Worm (Caenorhabditis elegans): ENCODE measurements around the gene T25F10.4.

- TF ChIP-seq snpc-4 (GFP tag; optimal IDR thresholded peaks at IDR 0.05), result no peak
- no peak for TF ChIP-seq snpc-4 (tag; optimal IDR thresholded peaks at IDR 0.05)
- TF ChIP-seq ceh-27 (GFP tag; optimal IDR thresholded peaks at IDR 0.05), result no peak
- TF ChIP-seq C06A6.2 (GFP tag; conservative IDR thresholded peaks at IDR 0.05), result no peak
- TF ChIP-seq dpl-1 (GFP tag; optimal IDR thresholded peaks at IDR 0.05), result no peak
- TF ChIP-seq mel-28 (tag; optimal IDR thresholded peaks at IDR 0.05; ENCODE audit: borderline replicate concordance), result no peak
- no peak for TF ChIP-seq lin-54 (GFP tag; optimal IDR thresholded peaks at IDR 0.05)
- TF ChIP-seq F37B4.10 (GFP tag; IDR thresholded peaks at IDR 0.05), result no peak
- TF ChIP-seq ZK185.1 (tag; optimal IDR thresholded peaks at IDR 0.05; ENCODE audit: poor library complexity, severe bottlenecking), result no peak
- TF ChIP-seq rec-8 (tag; optimal IDR thresholded peaks at IDR 0.05), result no peak
- TF ChIP-seq nfya-1 (tag; optimal IDR thresholded peaks at IDR 0.05; ENCODE audit: borderline replicate concordance, insufficient read depth), result no peak
- TF ChIP-seq Y95B8A.8 (GFP tag; IDR thresholded peaks at IDR 0.05), result no peak
These were observed 37.3 kb upstream of the T25F10.4 start, which contains the start of gene dmsr-9 for ce11 chrV:6799564-6799963.
